Fruit fly (Drosophila melanogaster) whole organism, prepupa: ENCODE results near the gene Epp.

Source experiments
- CG31627 ChIP-seq: fragments of 200-800 bp; sonication (Bioruptor generic); optimal IDR thresholded peaks from 3 replicates; lab custom pipeline; 2016; ENCODE audit warnings: missing biosample characterization, missing genetic modification characterization
- Ets21C ChIP-seq: fragments of 200-800 bp; sonication (Bioruptor generic); optimal IDR thresholded peaks from 3 replicates; lab custom pipeline; 2016; ENCODE audit warnings: missing biosample characterization, missing genetic modification characterization
- Sox14 ChIP-seq: fragments of 200-800 bp; sonication (Bioruptor generic); optimal IDR thresholded peaks from 3 replicates; lab custom pipeline; 2016; ENCODE audit warnings: missing biosample characterization, missing genetic modification characterization

- TF ChIP-seq Sox14 (GFP tag; lab: Kevin White, UChicago) (no peak), CG31627 (GFP tag; lab: Kevin White, UChicago) (no peak), Ets21C (GFP tag; lab: Kevin White, UChicago) (no peak)
Observed at dm6 chr3R:23962781-23963222, 29.9 kb downstream of the Epp start, which contains the start of gene CG31140.
